Worm (Caenorhabditis elegans) whole organism, L1 larva: ENCODE measurements around the gene cul-2.

ENCODE experiments used
- ceh-82 ChIP-seq, 3 experiments: fragments of 150-350 bp in 1 of 3; sonication (generic microtip) in 2 of 3; optimal IDR thresholded peaks; 2 replicates each; lab custom pipeline; 2014 to 2017; ENCODE audit warnings: missing biosample characterization in 3 of 3, missing genetic modification characterization in 3 of 3
- dpl-1 ChIP-seq, 3 experiments: fragments of 150-350 bp in 2 of 3; sonication (generic microtip) in 1 of 3; optimal IDR thresholded peaks; 2 replicates each; lab custom pipeline; 2014 to 2017; ENCODE audit warnings: missing biosample characterization in 3 of 3, missing genetic modification characterization in 3 of 3, missing genetic modification reagents in 3 of 3
- egl-27 ChIP-seq, 2 experiments: fragments of 150-350 bp in 1 of 2; sonication (generic microtip); optimal IDR thresholded peaks; 3 replicates each; lab custom pipeline; 2017 to 2018; ENCODE audit warnings: missing biosample characterization in 2 of 2, missing genetic modification characterization in 2 of 2, missing genetic modification reagents in 2 of 2
- elt-2 ChIP-seq: sonication (generic microtip); optimal IDR thresholded peaks from 2 replicates; lab custom pipeline; 2016; ENCODE audit warnings: missing genetic modification characterization, mild to moderate bottlenecking, inconsistent platforms, missing compliant biosample characterization, missing genetic modification reagents
- lin-13 ChIP-seq: fragments of 150-350 bp; optimal IDR thresholded peaks from 2 replicates; lab custom pipeline; 2014; ENCODE audit warnings: missing biosample characterization, missing genetic modification reagents, missing genetic modification characterization
- lin-39 ChIP-seq: fragments of 150-350 bp; optimal IDR thresholded peaks from 2 replicates; lab custom pipeline; 2014; ENCODE audit warnings: missing biosample characterization, missing genetic modification reagents, missing genetic modification characterization
- lsy-2 ChIP-seq, 2 experiments: fragments of 150-350 bp; optimal IDR thresholded peaks; 2 replicates each; lab custom pipeline; 2014; ENCODE audit warnings: missing biosample characterization in 2 of 2, missing genetic modification characterization in 2 of 2
- nhr-76 ChIP-seq: sonication (generic microtip); optimal IDR thresholded peaks from 2 replicates; lab custom pipeline; 2017; ENCODE audit warnings: missing biosample characterization, missing genetic modification characterization
- nhr-90 ChIP-seq: sonication (generic microtip); optimal IDR thresholded peaks from 2 replicates; lab custom pipeline; 2016; ENCODE audit warnings: mild to moderate bottlenecking, missing genetic modification characterization, missing compliant biosample characterization; ENCODE audit not compliant: poor library complexity
- pag-3 ChIP-seq: sonication (generic microtip); optimal IDR thresholded peaks from 2 replicates; lab custom pipeline; 2017; ENCODE audit warnings: missing genetic modification characterization, mild to moderate bottlenecking, missing compliant biosample characterization, antibody characterized with exemption, borderline replicate concordance; ENCODE audit not compliant: insufficient read depth
- rnt-1 ChIP-seq: sonication (generic microtip); optimal IDR thresholded peaks from 2 replicates; lab custom pipeline; 2016; ENCODE audit warnings: mild to moderate bottlenecking, missing genetic modification characterization, moderate library complexity, missing compliant biosample characterization
- skn-1 ChIP-seq: fragments of 150-350 bp; optimal IDR thresholded peaks from 2 replicates; lab custom pipeline; 2014; ENCODE audit warnings: missing biosample characterization, missing genetic modification characterization
- swsn-7 ChIP-seq: sonication (generic microtip); optimal IDR thresholded peaks from 2 replicates; lab custom pipeline; 2016; ENCODE audit warnings: missing genetic modification characterization, missing compliant biosample characterization
- zag-1 ChIP-seq: fragments of 150-350 bp; optimal IDR thresholded peaks from 2 replicates; lab custom pipeline; 2014; ENCODE audit warnings: missing biosample characterization, missing genetic modification characterization

- TF ChIP-seq elt-2 (tag; lab: Kevin White, UChicago) (no peak), nhr-90 (tag; lab: Kevin White, UChicago) (peak; percentile 4), lin-13 (no peak), zag-1 (tag; lab: Kevin White, UChicago) (no peak), rnt-1 (no peak), pag-3 (tag; lab: Kevin White, UChicago) (no peak), lsy-2 (tag; optimal IDR thresholded peaks at IDR 0.05; lab: Kevin White, UChicago) (peak in 1 of 2 experiments; percentile 30), nhr-76 (tag; lab: Kevin White, UChicago) (no peak), dpl-1 (GFP tag; optimal IDR thresholded peaks at IDR 0.05; lab: Kevin White, UChicago) (no peak), ceh-82 (tag; optimal IDR thresholded peaks at IDR 0.05; lab: Kevin White, UChicago) (no peak), skn-1 (tag; lab: Kevin White, UChicago) (no peak), egl-27 (tag; optimal IDR thresholded peaks at IDR 0.05; lab: Kevin White, UChicago) (no peak), swsn-7 (tag; lab: Kevin White, UChicago) (no peak), lin-39 (tag; lab: Kevin White, UChicago) (no peak)
Measured at ce11 chrIII:13709122-13709521, 22.1 kb downstream of the cul-2 start.
